Worm (Caenorhabditis elegans) whole organism, early embryonic: ENCODE measurements around the gene F19F10.1.

ENCODE experiments used
- B0310.2 ChIP-seq: sonication (generic microtip); optimal IDR thresholded peaks from 2 replicates; lab custom pipeline; 2016; ENCODE audit warnings: mild to moderate bottlenecking, missing genetic modification characterization, missing compliant biosample characterization
- F13C5.2 ChIP-seq: sonication (generic microtip); optimal IDR thresholded peaks from 2 replicates; lab custom pipeline; 2017; ENCODE audit warnings: mild to moderate bottlenecking, missing genetic modification characterization, inconsistent platforms, missing compliant biosample characterization
- aly-1 ChIP-seq: sonication (generic microtip); optimal IDR thresholded peaks from 2 replicates; lab custom pipeline; 2016; ENCODE audit warnings: missing genetic modification characterization, missing compliant biosample characterization
- ama-1 ChIP-seq: fragments of 150-350 bp; optimal IDR thresholded peaks from 2 replicates; lab custom pipeline; 2014
- ceh-13 ChIP-seq: fragments of 200-800 bp; sonication (Bioruptor generic); optimal IDR thresholded peaks from 2 replicates; lab custom pipeline; 2018; ENCODE audit warnings: mild to moderate bottlenecking, missing genetic modification characterization, missing compliant biosample characterization
- ceh-36 ChIP-seq: sonication (generic microtip); optimal IDR thresholded peaks from 2 replicates; lab custom pipeline; 2016; ENCODE audit warnings: missing genetic modification characterization, inconsistent platforms, missing compliant biosample characterization
- ets-7 ChIP-seq: sonication (generic microtip); optimal IDR thresholded peaks from 2 replicates; lab custom pipeline; 2016; ENCODE audit warnings: missing genotype, missing genetic modification characterization, missing compliant biosample characterization
- flt-1 ChIP-seq: fragments of 200-800 bp; sonication (Bioruptor generic); IDR thresholded peaks from 2 replicates; pipeline ENCODE4 v1.3.6; 2022; ENCODE audit warnings: missing genetic modification characterization, missing compliant biosample characterization
- hmbx-1 ChIP-seq: sonication (generic microtip); optimal IDR thresholded peaks from 2 replicates; lab custom pipeline; 2016; ENCODE audit warnings: mild to moderate bottlenecking, missing genetic modification characterization, missing compliant biosample characterization
- hmg-4 ChIP-seq: fragments of 200-800 bp; sonication (Bioruptor generic); optimal IDR thresholded peaks from 2 replicates; lab custom pipeline; 2018; ENCODE audit warnings: mild to moderate bottlenecking, missing genetic modification characterization, missing compliant biosample characterization
- hnd-1 ChIP-seq: sonication (generic microtip); optimal IDR thresholded peaks from 2 replicates; lab custom pipeline; 2016; ENCODE audit warnings: missing genetic modification characterization, missing compliant biosample characterization
- scrt-1 ChIP-seq: fragments of 200-800 bp; sonication (Bioruptor generic); IDR thresholded peaks from 2 replicates; pipeline ENCODE4 v1.3.6; 2022; ENCODE audit warnings: missing genetic modification characterization, missing compliant biosample characterization
- sea-1 ChIP-seq: fragments of 200-800 bp; sonication (Bioruptor generic); conservative IDR thresholded peaks from 2 replicates; pipeline ENCODE4 v1.3.6; 2022; ENCODE audit warnings: missing genetic modification characterization, missing compliant biosample characterization
- tra-4 ChIP-seq: sonication (generic microtip); optimal IDR thresholded peaks from 2 replicates; lab custom pipeline; 2017; ENCODE audit warnings: missing genetic modification characterization, missing compliant biosample characterization

DNA sequence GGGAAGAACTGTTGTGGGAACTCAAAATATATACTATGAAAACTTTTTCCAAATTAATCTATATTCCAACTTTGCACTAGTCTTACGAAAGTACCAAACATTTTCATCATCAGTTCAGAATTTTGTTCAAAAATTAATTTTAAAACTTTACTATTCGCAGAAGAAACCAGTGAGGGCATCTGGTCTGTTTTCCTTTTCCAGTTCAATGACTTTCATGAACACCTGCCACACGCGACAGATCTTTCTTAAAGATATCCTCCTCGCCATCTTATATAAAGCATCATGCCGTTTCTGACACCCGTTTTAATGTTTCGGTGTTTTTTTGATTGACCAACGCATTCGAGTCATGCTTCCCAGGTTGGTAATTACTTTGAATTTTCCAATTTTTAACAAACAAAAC, 30.1 kb upstream of the F19F10.1 start, which contains the start of gene C54F6.3:
- TF ChIP-seq hnd-1 (tag; lab: Kevin White, UChicago) (no peak), ama-1 (no peak), ceh-36 (tag; lab: Kevin White, UChicago) (no peak), B0310.2 (tag; lab: Kevin White, UChicago) (no peak), hmbx-1 (tag; lab: Kevin White, UChicago) (no peak), ets-7 (no peak), F13C5.2 (no peak), hmg-4 (GFP tag; lab: Kevin White, UChicago) (no peak), scrt-1 (GFP tag; lab: Robert Waterston, UW) (no peak), ceh-13 (no peak), flt-1 (GFP tag; lab: Robert Waterston, UW) (no peak), aly-1 (no peak), sea-1 (GFP tag; lab: Robert Waterston, UW) (no peak), tra-4 (no peak)
